Worm (Caenorhabditis elegans) whole organism, midembryonic: Measurements from ENCODE around the gene F33E11.2.

Source experiments
- T22C8.4 ChIP-seq: fragments of 200-800 bp; sonication (Bioruptor generic); IDR thresholded peaks from 2 replicates; pipeline ENCODE4 v1.3.6; 2022; ENCODE audit warnings: missing genetic modification characterization, missing compliant biosample characterization
- cog-1 ChIP-seq: sonication (generic microtip); optimal IDR thresholded peaks from 2 replicates; lab custom pipeline; 2016; ENCODE audit warnings: missing genetic modification characterization, missing compliant biosample characterization
- flt-1 ChIP-seq: fragments of 200-800 bp; sonication (Bioruptor generic); IDR thresholded peaks from 2 replicates; pipeline ENCODE4 v1.3.6; 2022; ENCODE audit warnings: missing genetic modification characterization, missing compliant biosample characterization
- klf-2 ChIP-seq: fragments of 200-800 bp; sonication (Bioruptor generic); conservative IDR thresholded peaks from 2 replicates; pipeline ENCODE4 v1.3.6; 2022; ENCODE audit warnings: missing genetic modification reagents, missing genetic modification characterization, missing compliant biosample characterization
- med-1 ChIP-seq: sonication (generic microtip); optimal IDR thresholded peaks from 2 replicates; lab custom pipeline; 2017; ENCODE audit warnings: missing genetic modification characterization, mild to moderate bottlenecking, missing compliant biosample characterization, antibody characterized with exemption, missing genetic modification reagents; ENCODE audit not compliant: insufficient read depth
- ref-1 ChIP-seq: fragments of 200-800 bp; sonication (Bioruptor generic); conservative IDR thresholded peaks from 2 replicates; pipeline ENCODE4 v1.3.6; 2022; ENCODE audit warnings: missing genetic modification reagents, missing genetic modification characterization, missing compliant biosample characterization
- tab-1 ChIP-seq: fragments of 200-800 bp; sonication (Bioruptor generic); IDR thresholded peaks from 2 replicates; pipeline ENCODE4 v1.3.6; 2022; ENCODE audit warnings: missing genetic modification characterization, missing compliant biosample characterization
- ztf-23 ChIP-seq: fragments of 200-800 bp; sonication (Bioruptor generic); IDR thresholded peaks from 2 replicates; pipeline ENCODE4 v1.3.6; 2022; ENCODE audit warnings: missing genetic modification reagents, missing genetic modification characterization, missing compliant biosample characterization
- ztf-29 ChIP-seq: fragments of 200-800 bp; sonication (Bioruptor generic); IDR thresholded peaks from 2 replicates; pipeline ENCODE4 v1.3.6; 2022; ENCODE audit warnings: missing genetic modification reagents, missing genetic modification characterization, missing compliant biosample characterization

F33E11.2 gene

ce11 chrV:320009-320408 is 22.3 kb downstream of the F33E11.2 start:
- TF ChIP-seq cog-1 (tag; lab: Kevin White, UChicago) (no peak), ztf-23 (GFP tag; lab: Robert Waterston, UW) (no peak), ref-1 (GFP tag; lab: Robert Waterston, UW) (no peak), ztf-29 (GFP tag; lab: Robert Waterston, UW) (no peak)

ce11 chrV:330625-331024 is 32.9 kb downstream of the F33E11.2 start, which contains the start of gene abt-4:
Gene abt-4 (minus strand): TSS chrV:330725.
- no peak for TF ChIP-seq klf-2 (GFP tag; lab: Robert Waterston, UW)
- TF ChIP-seq T22C8.4, result no peak
- no peak for TF ChIP-seq med-1 (GFP tag; lab: Kevin White, UChicago)
- TF ChIP-seq ztf-29 (GFP tag; lab: Robert Waterston, UW), result no peak
- TF ChIP-seq flt-1, result no peak
- no peak for TF ChIP-seq tab-1

DNA sequence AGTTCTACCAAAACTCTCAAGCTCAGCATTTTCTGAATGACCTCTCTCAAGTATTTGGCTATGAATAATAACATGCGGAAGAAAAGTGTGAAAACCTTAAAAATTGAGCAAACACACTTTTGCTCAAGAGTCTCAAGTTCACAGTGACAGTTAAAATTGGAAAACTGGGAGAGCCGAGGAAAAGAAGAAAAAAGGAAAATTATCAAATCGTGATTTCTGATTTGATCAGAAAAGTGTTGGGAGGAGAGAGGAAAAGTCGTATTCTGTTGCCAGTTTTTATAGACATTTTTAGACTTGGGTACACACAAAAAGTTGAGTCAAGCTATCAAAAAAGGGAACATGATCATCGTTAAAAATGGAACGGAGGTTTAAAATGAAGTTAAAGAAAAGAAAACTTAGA is 33.5 kb downstream of the F33E11.2 start:
- TF ChIP-seq cog-1 (tag; lab: Kevin White, UChicago) (no peak), ztf-29 (GFP tag; lab: Robert Waterston, UW) (no peak), med-1 (GFP tag; lab: Kevin White, UChicago) (no peak), tab-1 (no peak), klf-2 (GFP tag; lab: Robert Waterston, UW) (no peak), T22C8.4 (no peak), ref-1 (GFP tag; lab: Robert Waterston, UW) (no peak), flt-1 (no peak), ztf-23 (GFP tag; lab: Robert Waterston, UW) (no peak)

- TF ChIP-seq med-1 (GFP tag; lab: Kevin White, UChicago) (no peak), tab-1 (no peak), T22C8.4 (no peak), ref-1 (GFP tag; lab: Robert Waterston, UW) (no peak)
Measured at ce11 chrV:332585-332984, 34.8 kb downstream of the F33E11.2 start.

- TF ChIP-seq cog-1 (tag; lab: Kevin White, UChicago) (no peak), flt-1 (no peak), ztf-23 (GFP tag; lab: Robert Waterston, UW) (no peak), med-1 (GFP tag; lab: Kevin White, UChicago) (no peak), T22C8.4 (no peak), ref-1 (GFP tag; lab: Robert Waterston, UW) (no peak), ztf-29 (GFP tag; lab: Robert Waterston, UW) (no peak), klf-2 (GFP tag; lab: Robert Waterston, UW) (no peak), tab-1 (no peak)
Measured at ce11 chrV:333713-334112, 36.0 kb downstream of the F33E11.2 start.

DNA sequence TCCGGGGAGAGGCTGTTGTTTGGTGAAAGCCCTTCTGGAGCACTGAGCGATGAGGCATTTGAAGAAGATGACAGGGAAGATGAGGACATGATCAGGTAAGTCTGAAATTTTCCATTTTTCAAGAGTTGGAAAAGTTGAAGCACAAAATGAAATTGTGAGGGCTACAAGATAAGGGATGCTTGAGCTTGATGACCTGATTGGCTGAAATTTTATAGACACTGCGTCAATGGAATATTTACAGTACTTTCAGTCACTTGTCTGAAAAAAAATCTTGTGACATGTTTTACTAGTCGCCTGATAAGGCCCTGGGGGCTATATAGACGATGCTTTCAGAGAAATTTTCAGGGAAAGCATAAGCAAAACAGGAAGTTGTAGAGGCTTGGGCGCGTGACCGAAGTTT is 38.6 kb downstream of the F33E11.2 start, which contains the start of gene dmd-8:
Gene dmd-8 (minus strand): TSS at position 101 of the 400 bp plus-strand sequence.
- TF ChIP-seq flt-1 (no peak), med-1 (GFP tag; lab: Kevin White, UChicago) (no peak), ref-1 (GFP tag; lab: Robert Waterston, UW) (no peak), T22C8.4 (no peak), tab-1 (no peak), cog-1 (tag; lab: Kevin White, UChicago) (no peak), klf-2 (GFP tag; lab: Robert Waterston, UW) (no peak), ztf-29 (GFP tag; lab: Robert Waterston, UW) (no peak), ztf-23 (GFP tag; lab: Robert Waterston, UW) (no peak)

DNA sequence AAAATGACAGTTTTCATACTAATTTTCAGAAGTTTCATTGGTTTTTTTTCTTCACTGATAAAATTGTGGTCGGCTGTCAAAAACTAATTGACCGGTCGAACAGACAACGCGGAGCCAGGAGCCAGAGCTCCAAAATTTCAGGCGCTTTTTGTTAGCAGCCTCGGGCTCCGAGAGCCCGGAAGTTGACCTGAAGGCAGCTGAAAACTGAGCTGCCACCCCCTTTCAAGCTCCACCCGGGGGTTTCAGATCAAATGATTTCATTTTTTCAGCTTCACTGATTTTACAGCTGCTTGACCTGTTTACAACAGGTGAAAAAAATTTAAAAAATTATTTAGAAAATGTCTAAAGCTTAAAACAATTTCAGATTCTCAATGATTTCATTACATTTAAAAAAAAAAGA is 44.6 kb downstream of the F33E11.2 start:
- TF ChIP-seq cog-1 (tag; lab: Kevin White, UChicago) (no peak), klf-2 (GFP tag; lab: Robert Waterston, UW) (no peak), T22C8.4 (no peak), tab-1 (no peak), med-1 (GFP tag; lab: Kevin White, UChicago) (no peak), ztf-23 (GFP tag; lab: Robert Waterston, UW) (no peak), ref-1 (GFP tag; lab: Robert Waterston, UW) (no peak), ztf-29 (GFP tag; lab: Robert Waterston, UW) (no peak), flt-1 (no peak)

DNA sequence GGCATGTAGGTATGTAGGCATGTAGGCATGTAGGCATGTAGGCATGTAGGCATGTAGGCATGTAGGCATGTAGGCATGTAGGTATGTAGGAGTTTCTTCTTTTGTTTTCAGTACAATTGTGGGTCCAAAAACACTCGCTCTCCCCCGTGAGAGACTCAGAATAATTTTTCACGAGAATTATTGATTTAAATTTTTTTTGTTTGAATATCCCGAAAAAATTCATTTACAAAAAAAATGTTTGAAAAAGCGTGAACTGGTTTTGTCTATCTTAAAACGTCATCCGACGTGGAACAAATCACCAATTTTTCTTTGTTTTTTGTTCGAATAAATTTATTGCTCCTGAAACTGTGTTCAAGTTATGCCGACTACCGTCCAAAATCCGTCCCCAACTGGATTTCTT is 45.4 kb downstream of the F33E11.2 start, which contains the start of gene wago-10:
Gene wago-10 (plus strand): TSS at position 301 of the 400 bp plus-strand sequence.
- TF ChIP-seq ztf-29 (GFP tag; lab: Robert Waterston, UW), result no peak
- no peak for TF ChIP-seq med-1 (GFP tag; lab: Kevin White, UChicago)
- TF ChIP-seq T22C8.4, result no peak
- no peak for TF ChIP-seq cog-1 (tag; lab: Kevin White, UChicago)
- TF ChIP-seq tab-1, result no peak
- no peak for TF ChIP-seq flt-1
- TF ChIP-seq ref-1 (GFP tag; lab: Robert Waterston, UW), result no peak
- no peak for TF ChIP-seq ztf-23 (GFP tag; lab: Robert Waterston, UW)
- no peak for TF ChIP-seq klf-2 (GFP tag; lab: Robert Waterston, UW)

DNA sequence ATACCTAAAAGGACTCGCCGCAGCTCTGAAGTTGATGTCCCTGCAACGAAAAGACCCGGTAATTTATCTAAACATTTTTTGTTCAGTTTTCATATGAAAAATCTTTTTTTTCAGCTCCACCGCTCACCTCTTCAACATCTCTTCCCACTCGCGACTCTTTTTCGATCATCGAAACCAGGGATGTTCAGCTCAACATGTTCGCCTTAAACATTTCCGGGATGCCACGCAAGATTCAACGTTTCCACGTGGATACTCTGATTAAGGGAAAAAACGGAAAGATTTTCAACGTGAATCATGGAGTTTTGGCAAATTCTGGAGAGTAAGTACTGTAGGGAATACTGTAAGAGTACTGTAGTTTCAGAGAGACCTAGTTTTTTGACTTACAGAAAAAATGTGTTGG is 45.8 kb downstream of the F33E11.2 start:
- TF ChIP-seq cog-1 (tag; lab: Kevin White, UChicago), result no peak
- TF ChIP-seq ref-1 (GFP tag; lab: Robert Waterston, UW), result no peak
- TF ChIP-seq ztf-29 (GFP tag; lab: Robert Waterston, UW), result no peak
- no peak for TF ChIP-seq tab-1
- TF ChIP-seq ztf-23 (GFP tag; lab: Robert Waterston, UW), result no peak
- no peak for TF ChIP-seq T22C8.4
- no peak for TF ChIP-seq flt-1
- no peak for TF ChIP-seq klf-2 (GFP tag; lab: Robert Waterston, UW)
- no peak for TF ChIP-seq med-1 (GFP tag; lab: Kevin White, UChicago)

DNA sequence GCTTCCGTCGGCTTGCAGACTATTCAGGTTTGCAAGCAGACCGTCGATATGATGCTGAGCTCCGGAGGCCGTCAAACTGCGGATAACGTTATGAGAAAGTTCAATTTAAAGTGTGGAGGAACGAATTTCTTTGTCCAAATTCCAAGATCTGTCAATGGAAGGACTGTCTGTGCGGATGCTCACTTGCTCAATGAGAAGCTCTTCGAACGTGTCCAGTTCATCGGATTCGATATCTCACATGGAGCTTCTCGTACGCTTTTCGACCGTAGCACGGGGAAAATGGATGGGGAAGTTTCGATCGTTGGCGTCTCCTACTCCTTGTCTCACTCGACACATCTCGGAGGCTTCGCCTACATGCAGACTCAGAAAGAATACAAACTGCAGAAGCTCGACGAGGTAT is 48.3 kb downstream of the F33E11.2 start:
- TF ChIP-seq ref-1 (GFP tag; lab: Robert Waterston, UW) (no peak), flt-1 (no peak), ztf-23 (GFP tag; lab: Robert Waterston, UW) (no peak), klf-2 (GFP tag; lab: Robert Waterston, UW) (no peak), tab-1 (no peak), ztf-29 (GFP tag; lab: Robert Waterston, UW) (no peak), med-1 (GFP tag; lab: Kevin White, UChicago) (no peak), T22C8.4 (no peak), cog-1 (tag; lab: Kevin White, UChicago) (no peak)
